Worm (Caenorhabditis elegans) whole organism, L1 larva: ENCODE results near the gene snr-1.

Source experiments
- ama-1 ChIP-seq: fragments of 150-350 bp; optimal IDR thresholded peaks from 2 replicates; lab custom pipeline; 2014
- ceh-82 ChIP-seq, 3 experiments: fragments of 150-350 bp in 1 of 3; sonication (generic microtip) in 2 of 3; optimal IDR thresholded peaks; 2 replicates each; lab custom pipeline; 2014 to 2017; ENCODE audit warnings: missing biosample characterization in 3 of 3, missing genetic modification characterization in 3 of 3
- fos-1 ChIP-seq: fragments of 150-350 bp; optimal IDR thresholded peaks from 2 replicates; lab custom pipeline; 2014; ENCODE audit warnings: missing biosample characterization, missing genetic modification characterization
- lin-13 ChIP-seq: fragments of 150-350 bp; optimal IDR thresholded peaks from 2 replicates; lab custom pipeline; 2014; ENCODE audit warnings: missing biosample characterization, missing genetic modification reagents, missing genetic modification characterization
- lin-39 ChIP-seq: fragments of 150-350 bp; optimal IDR thresholded peaks from 2 replicates; lab custom pipeline; 2014; ENCODE audit warnings: missing biosample characterization, missing genetic modification reagents, missing genetic modification characterization
- lsy-2 ChIP-seq, 2 experiments: fragments of 150-350 bp; optimal IDR thresholded peaks; 2 replicates each; lab custom pipeline; 2014; ENCODE audit warnings: missing biosample characterization in 2 of 2, missing genetic modification characterization in 2 of 2
- nhr-237 ChIP-seq: fragments of 150-350 bp; optimal IDR thresholded peaks from 2 replicates; lab custom pipeline; 2014; ENCODE audit warnings: missing biosample characterization, missing genetic modification characterization
- nhr-77 ChIP-seq: fragments of 150-350 bp; optimal IDR thresholded peaks from 2 replicates; lab custom pipeline; 2014; ENCODE audit warnings: missing biosample characterization, missing genetic modification characterization
- skn-1 ChIP-seq: fragments of 150-350 bp; optimal IDR thresholded peaks from 2 replicates; lab custom pipeline; 2014; ENCODE audit warnings: missing biosample characterization, missing genetic modification characterization
- tbx-2 ChIP-seq: sonication (generic microtip); optimal IDR thresholded peaks from 2 replicates; lab custom pipeline; 2016; ENCODE audit warnings: missing genetic modification characterization, missing compliant biosample characterization

DNA sequence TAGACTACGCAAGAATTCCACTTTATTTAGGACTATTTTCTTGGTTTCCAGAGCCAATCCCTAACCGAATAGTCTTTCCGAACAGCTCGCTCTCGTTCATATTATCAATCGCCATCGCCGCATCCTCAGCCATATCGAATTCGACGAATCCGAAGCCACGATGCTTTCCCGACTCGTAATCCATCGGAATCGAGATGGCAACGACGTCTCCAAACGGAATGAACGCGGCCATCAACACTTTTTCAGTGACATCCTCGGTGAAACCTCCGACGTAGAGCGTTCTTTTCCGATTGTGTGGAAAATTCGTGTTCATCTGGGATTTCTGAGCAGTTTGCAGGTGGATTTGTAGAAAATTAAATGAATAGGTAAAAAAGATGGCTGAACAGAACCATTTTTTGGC lies 28.5 kb downstream of the snr-1 start, which contains the start of gene cyn-13:
- TF ChIP-seq fos-1, result no peak
- TF ChIP-seq lin-13, result no peak
- no peak for TF ChIP-seq nhr-77 (tag; lab: Kevin White, UChicago)
- no peak for TF ChIP-seq tbx-2 (tag; lab: Kevin White, UChicago)
- TF ChIP-seq ceh-82 (tag; optimal IDR thresholded peaks at IDR 0.05; lab: Kevin White, UChicago), result no peak
- no peak for TF ChIP-seq nhr-237 (tag; lab: Kevin White, UChicago)
- no peak for TF ChIP-seq lsy-2 (tag; optimal IDR thresholded peaks at IDR 0.05; lab: Kevin White, UChicago)
- no peak for TF ChIP-seq lin-39 (tag; lab: Kevin White, UChicago)
- TF ChIP-seq skn-1, result no peak
- TF ChIP-seq ama-1 (lab: Kevin White, UChicago), result no peak
